Worm (Caenorhabditis elegans): Measurements from ENCODE around the gene srbc-5.

srbc-5 gene

DNA sequence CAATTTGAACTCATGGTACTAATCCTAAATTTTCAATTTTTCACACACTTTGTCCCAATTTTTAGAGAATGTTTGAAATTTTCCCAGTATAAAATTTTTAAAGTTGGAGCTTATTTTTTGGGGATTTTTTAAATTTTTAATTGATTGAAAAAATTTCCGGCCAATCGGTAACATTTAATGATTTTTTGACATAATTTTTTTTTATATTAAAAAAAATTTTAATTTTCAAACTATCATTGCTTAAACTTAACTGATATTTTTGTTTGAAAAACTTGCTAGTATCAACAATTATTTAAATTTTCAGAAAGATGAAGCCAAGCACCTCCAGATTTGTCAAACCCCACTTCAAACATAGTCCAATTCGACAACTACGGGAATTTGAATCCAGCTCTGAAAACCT is 2.9 kb upstream of the srbc-5 start, which contains the start of gene T28A11.22:
Gene T28A11.22, plus strand, starts transcription at position 301 of the 400 bp plus-strand sequence.
- no peak for TF ChIP-seq pha-4 (tag; optimal IDR thresholded peaks at IDR 0.05)
- no peak for TF ChIP-seq nhr-237 (tag; optimal IDR thresholded peaks at IDR 0.05)
- TF ChIP-seq ces-1 (GFP tag; optimal IDR thresholded peaks at IDR 0.05): no peak
- TF ChIP-seq unc-62 (GFP tag; optimal IDR thresholded peaks at IDR 0.05): no peak
- TF ChIP-seq mls-2 (tag; optimal IDR thresholded peaks at IDR 0.05): no peak
- no peak for TF ChIP-seq ztf-11 (tag; optimal IDR thresholded peaks at IDR 0.05)
- no peak for TF ChIP-seq nhr-2 (tag; optimal IDR thresholded peaks at IDR 0.05)
- TF ChIP-seq sem-2 (GFP tag; optimal IDR thresholded peaks at IDR 0.05): no peak
- no peak for TF ChIP-seq lin-13 (tag; optimal IDR thresholded peaks at IDR 0.05)
- no peak for TF ChIP-seq mab-5 (tag; optimal IDR thresholded peaks at IDR 0.05)
- no peak for TF ChIP-seq M03D4.4 (tag; optimal IDR thresholded peaks at IDR 0.05)
- TF ChIP-seq blmp-1 (tag; optimal IDR thresholded peaks at IDR 0.05): no peak
- no peak for TF ChIP-seq snpc-4 (tag; optimal IDR thresholded peaks at IDR 0.05)
- TF ChIP-seq hlh-1 (tag; optimal IDR thresholded peaks at IDR 0.05): no peak
- TF ChIP-seq sptf-1 (tag; optimal IDR thresholded peaks at IDR 0.05): no peak
- TF ChIP-seq lsy-2 (tag; optimal IDR thresholded peaks at IDR 0.05): no peak
- no peak for TF ChIP-seq elt-3 (tag; optimal IDR thresholded peaks at IDR 0.05)
- no peak for TF ChIP-seq tbx-8 (GFP tag; optimal IDR thresholded peaks at IDR 0.05)
- no peak for TF ChIP-seq ham-2 (GFP tag; optimal IDR thresholded peaks at IDR 0.05)
- no peak for TF ChIP-seq cnd-1 (tag; optimal IDR thresholded peaks at IDR 0.05)

DNA sequence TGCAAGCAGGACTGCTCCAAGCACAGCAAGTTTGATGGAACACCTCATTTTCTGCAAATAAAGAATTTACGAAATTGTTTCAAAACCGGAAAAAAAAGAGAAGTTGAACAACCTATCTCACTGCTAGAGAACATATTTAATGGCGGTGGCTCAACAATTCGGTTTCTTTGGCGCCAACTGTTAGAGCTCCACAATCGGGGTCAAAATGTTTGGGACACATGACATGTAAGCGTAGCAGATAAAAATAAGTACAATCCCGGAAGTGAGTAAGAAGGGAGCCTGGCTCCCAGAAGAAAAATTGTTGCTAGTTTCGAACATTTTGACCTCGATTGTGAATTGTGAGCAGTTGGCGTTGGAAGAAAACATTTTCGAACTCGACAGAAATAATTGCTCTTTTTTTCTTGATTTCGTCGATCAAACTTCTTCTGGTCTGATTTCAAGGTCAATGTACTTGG is 980 bp upstream of the srbc-5 start, which contains the start of gene T28A11.16:
Gene T28A11.16, minus strand, starts transcription at position 51 of the 455 bp plus-strand sequence.
- TF ChIP-seq snpc-4 (tag; optimal IDR thresholded peaks at IDR 0.05): no peak
- no peak for TF ChIP-seq drap-1 (GFP tag; optimal IDR thresholded peaks at IDR 0.05)
- TF ChIP-seq ham-2 (GFP tag; optimal IDR thresholded peaks at IDR 0.05): no peak
- no peak for TF ChIP-seq cnd-1 (tag; optimal IDR thresholded peaks at IDR 0.05)
- TF ChIP-seq unc-39 (tag; optimal IDR thresholded peaks at IDR 0.05): no peak
- TF ChIP-seq sem-2 (GFP tag; optimal IDR thresholded peaks at IDR 0.05): no peak
- no peak for TF ChIP-seq elt-1 (tag; optimal IDR thresholded peaks at IDR 0.05; ENCODE audit: borderline replicate concordance, insufficient read depth)
- no peak for TF ChIP-seq ztf-11 (tag; optimal IDR thresholded peaks at IDR 0.05)

DNA sequence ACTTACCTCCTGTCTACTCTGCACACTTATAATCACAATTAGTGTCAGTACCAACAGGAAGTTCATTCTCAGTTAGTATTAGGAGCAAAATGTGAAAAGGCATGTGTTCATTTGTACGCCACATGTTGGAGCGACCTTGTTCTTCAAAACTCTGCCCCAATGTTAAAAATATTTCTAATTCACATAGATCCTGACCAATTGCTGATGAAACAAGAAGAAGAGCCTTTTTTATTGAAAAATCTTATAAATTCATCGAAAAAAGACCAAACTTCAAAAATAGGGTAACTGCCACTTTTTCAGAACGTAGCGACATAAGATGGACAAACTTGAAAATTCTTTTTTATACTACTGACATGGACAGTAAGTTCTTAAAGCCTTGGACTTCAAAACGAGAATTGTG is 6.0 kb downstream of the srbc-5 start, which contains the start of gene T28A11.17:
Gene T28A11.17, minus strand, starts transcription at position 101 of the 400 bp plus-strand sequence.
- TF ChIP-seq unc-62 (GFP tag; optimal IDR thresholded peaks at IDR 0.05): no peak
- no peak for TF ChIP-seq elt-3 (tag; optimal IDR thresholded peaks at IDR 0.05)
- TF ChIP-seq flh-1 (GFP tag; optimal IDR thresholded peaks at IDR 0.05): no peak
- TF ChIP-seq nhr-237 (tag; optimal IDR thresholded peaks at IDR 0.05): no peak
- no peak for TF ChIP-seq lin-13 (tag; optimal IDR thresholded peaks at IDR 0.05)
- no peak for TF ChIP-seq ces-1 (GFP tag; optimal IDR thresholded peaks at IDR 0.05)
- no peak for TF ChIP-seq zip-8 (tag; optimal IDR thresholded peaks at IDR 0.05)
- no peak for TF ChIP-seq ztf-11 (tag; optimal IDR thresholded peaks at IDR 0.05)
- no peak for TF ChIP-seq nhr-12 (tag; optimal IDR thresholded peaks at IDR 0.05)
- no peak for TF ChIP-seq cnd-1 (tag; optimal IDR thresholded peaks at IDR 0.05)
- TF ChIP-seq lsy-2 (tag; optimal IDR thresholded peaks at IDR 0.05): no peak
- no peak for TF ChIP-seq unc-120 (tag; optimal IDR thresholded peaks at IDR 0.05; ENCODE audit: poor library complexity, severe bottlenecking)
- no peak for TF ChIP-seq mep-1 (tag; optimal IDR thresholded peaks at IDR 0.05)
- TF ChIP-seq nhr-28 (tag; optimal IDR thresholded peaks at IDR 0.05): no peak
- TF ChIP-seq sptf-1 (tag; optimal IDR thresholded peaks at IDR 0.05): no peak
- no peak for TF ChIP-seq nhr-2 (tag; optimal IDR thresholded peaks at IDR 0.05)
- TF ChIP-seq sem-2 (GFP tag; optimal IDR thresholded peaks at IDR 0.05): no peak
- no peak for TF ChIP-seq elt-1 (tag; optimal IDR thresholded peaks at IDR 0.05; ENCODE audit: borderline replicate concordance, insufficient read depth)
- no peak for TF ChIP-seq blmp-1 (tag; optimal IDR thresholded peaks at IDR 0.05)
- TF ChIP-seq pha-4 (tag; optimal IDR thresholded peaks at IDR 0.05): no peak

DNA sequence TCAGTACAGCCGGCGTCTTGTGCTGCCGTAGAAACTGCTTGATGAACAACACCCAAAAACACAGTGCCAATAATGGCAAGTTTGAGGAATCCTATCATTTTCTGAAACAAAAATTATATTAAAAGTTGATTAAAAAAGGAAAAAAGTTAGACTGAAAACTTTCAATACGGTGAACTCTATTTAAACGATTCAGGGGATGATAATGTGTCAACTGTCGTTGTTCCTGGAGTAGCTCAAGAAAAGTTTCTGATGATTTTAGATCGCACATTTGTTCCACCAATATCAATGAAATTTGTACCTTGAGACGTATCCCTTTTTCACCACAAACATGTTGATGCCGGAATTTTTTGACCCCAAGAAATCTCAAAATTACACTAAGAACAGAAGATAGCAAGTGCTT is 7.8 kb downstream of the srbc-5 start, which contains the start of gene T28A11.18:
Gene T28A11.18, minus strand, starts transcription at position 101 of the 400 bp plus-strand sequence.
- TF ChIP-seq zip-8 (tag; optimal IDR thresholded peaks at IDR 0.05) (no peak), ceh-39 (tag; optimal IDR thresholded peaks at IDR 0.05) (no peak), snpc-4 (tag; optimal IDR thresholded peaks at IDR 0.05) (no peak), sptf-1 (tag; optimal IDR thresholded peaks at IDR 0.05) (no peak), lsy-2 (tag; optimal IDR thresholded peaks at IDR 0.05) (no peak), hlh-1 (tag; optimal IDR thresholded peaks at IDR 0.05) (no peak), mep-1 (tag; optimal IDR thresholded peaks at IDR 0.05) (no peak), unc-120 (tag; optimal IDR thresholded peaks at IDR 0.05; ENCODE audit: poor library complexity, severe bottlenecking) (no peak), nhr-76 (tag; optimal IDR thresholded peaks at IDR 0.05) (no peak), lin-13 (tag; optimal IDR thresholded peaks at IDR 0.05) (no peak), tbx-8 (GFP tag; optimal IDR thresholded peaks at IDR 0.05) (no peak), ces-1 (GFP tag; optimal IDR thresholded peaks at IDR 0.05) (no peak), flh-1 (GFP tag; optimal IDR thresholded peaks at IDR 0.05) (no peak)

Data from whole organism, mixed stage, embryonic.